Worm (Caenorhabditis elegans): ENCODE results near the gene irld-56.

Gene irld-56

ce11 chrIV:14043680-14044079, 23.9 kb upstream of the irld-56 start, which contains the start of gene Y37A1B.7:
Y37A1B.7 (minus strand) TSS chrIV:14043780.
- no peak for TF ChIP-seq snpc-4 (GFP tag; optimal IDR thresholded peaks at IDR 0.05)
- no peak for TF ChIP-seq snpc-4 (tag; optimal IDR thresholded peaks at IDR 0.05)
- TF ChIP-seq zfh-2 (GFP tag; conservative IDR thresholded peaks at IDR 0.05): no peak
- TF ChIP-seq lin-40 (tag; optimal IDR thresholded peaks at IDR 0.05): no peak
- TF ChIP-seq hlh-12 (tag; optimal IDR thresholded peaks at IDR 0.05): no peak
- TF ChIP-seq B0261.1 (tag; optimal IDR thresholded peaks at IDR 0.05): no peak

- no peak for TF ChIP-seq mel-28 (tag; optimal IDR thresholded peaks at IDR 0.05; ENCODE audit: borderline replicate concordance)
- TF ChIP-seq ccch-3 (GFP tag; optimal IDR thresholded peaks at IDR 0.05): no peak
- TF ChIP-seq mcd-1 (GFP tag; IDR thresholded peaks at IDR 0.05): no peak
- TF ChIP-seq F57A8.1 (GFP tag; optimal IDR thresholded peaks at IDR 0.05): no peak
These were observed 14.8 kb upstream of the irld-56 start for ce11 chrIV:14034571-14034954.

ce11 chrIV:14033752-14034570, 14.2 kb upstream of the irld-56 start:
- TF ChIP-seq hlh-26 (GFP tag; conservative IDR thresholded peaks at IDR 0.05): 0 out of 2 replicates have a peak, but pooled peaks have one; percentile 35
- no peak for TF ChIP-seq bed-2 (GFP tag; IDR thresholded peaks at IDR 0.05)
- peak; percentile 40; the same call in 1 of the 2 replicates for TF ChIP-seq ekl-4 (GFP tag; IDR thresholded peaks at IDR 0.05)
- TF ChIP-seq ama-1 (optimal IDR thresholded peaks at IDR 0.05): peak; percentile 100
- TF ChIP-seq ama-1 (GFP tag; optimal IDR thresholded peaks at IDR 0.05): peak in 1 of 2 experiments; percentile 70
- peak; percentile 49; the same call in 1 of the 2 replicates for TF ChIP-seq lin-26 (GFP tag; IDR thresholded peaks at IDR 0.05)
- peak; percentile 18 for TF ChIP-seq sptf-2 (GFP tag; optimal IDR thresholded peaks at IDR 0.05)
- TF ChIP-seq F22D6.2 (tag; optimal IDR thresholded peaks at IDR 0.05): no peak
- TF ChIP-seq bed-1 (GFP tag; IDR thresholded peaks at IDR 0.05): 0 out of 2 replicates have a peak, but pooled peaks have one; percentile 15
- TF ChIP-seq hlh-12 (tag; optimal IDR thresholded peaks at IDR 0.05): peak; percentile 59
- no peak for TF ChIP-seq snpc-3.4 (tag; optimal IDR thresholded peaks at IDR 0.05)
- TF ChIP-seq F52B5.7 (tag; optimal IDR thresholded peaks at IDR 0.05): peak; percentile 78
- peak; percentile 0 for TF ChIP-seq nhr-27 (tag; optimal IDR thresholded peaks at IDR 0.05)
- TF ChIP-seq nhr-120 (GFP tag; IDR thresholded peaks at IDR 0.05): 0 out of 2 replicates have a peak, but pooled peaks have one; percentile 63
- TF ChIP-seq lin-54 (GFP tag; optimal IDR thresholded peaks at IDR 0.05): peak; percentile 52
- no peak; the same call in 1 of the 2 replicates for TF ChIP-seq madf-6 (GFP tag; IDR thresholded peaks at IDR 0.05)
- peak; percentile 91 for TF ChIP-seq dpff-1 (tag; optimal IDR thresholded peaks at IDR 0.05)
- no peak for TF ChIP-seq F37B4.10 (GFP tag; IDR thresholded peaks at IDR 0.05)
- peak; percentile 60 for TF ChIP-seq atf-7 (tag; optimal IDR thresholded peaks at IDR 0.05)
- TF ChIP-seq Y53G8AR.9 (GFP tag; conservative IDR thresholded peaks at IDR 0.05): peak; percentile 72
- no peak for TF ChIP-seq dpl-1 (GFP tag; optimal IDR thresholded peaks at IDR 0.05)
- peak in 1 of 3 experiments; percentile 9 for TF ChIP-seq lin-35 (GFP tag; optimal IDR thresholded peaks at IDR 0.05)
- TF ChIP-seq rec-8 (tag; optimal IDR thresholded peaks at IDR 0.05): no peak
- TF ChIP-seq zfh-2 (GFP tag; conservative IDR thresholded peaks at IDR 0.05): no peak; the same call in 1 of the 2 replicates
- 0 out of 2 replicates have a peak, but pooled peaks have one; percentile 4 for TF ChIP-seq hsf-1 (GFP tag; IDR thresholded peaks at IDR 0.05)
- TF ChIP-seq tlf-1 (GFP tag; optimal IDR thresholded peaks at IDR 0.05): peak; percentile 79
- TF ChIP-seq ceh-40 (GFP tag; IDR thresholded peaks at IDR 0.05): no peak
- TF ChIP-seq lsl-1 (GFP tag; optimal IDR thresholded peaks at IDR 0.05): no peak
- TF ChIP-seq madf-3 (GFP tag; IDR thresholded peaks at IDR 0.05): no peak; the same call in 1 of the 2 replicates
- TF ChIP-seq egl-18 (GFP tag; IDR thresholded peaks at IDR 0.05): peak; percentile 62; the same call in 1 of the 2 replicates
- peak; percentile 34 for TF ChIP-seq mcd-1 (GFP tag; IDR thresholded peaks at IDR 0.05)
- no peak for TF ChIP-seq T07F8.4 (tag; optimal IDR thresholded peaks at IDR 0.05)
- peak; percentile 42; the same call in 1 of the 2 replicates for TF ChIP-seq ceh-100 (GFP tag; IDR thresholded peaks at IDR 0.05)
- TF ChIP-seq nhr-90 (tag; optimal IDR thresholded peaks at IDR 0.05): peak; percentile 18
- TF ChIP-seq chd-7 (tag; optimal IDR thresholded peaks at IDR 0.05): peak; percentile 75
- TF ChIP-seq him-1 (tag; optimal IDR thresholded peaks at IDR 0.05): no peak

Measured in whole organism, young adult.